Fruit fly (Drosophila melanogaster) whole organism, embryonic: ENCODE data around the gene CIA30.

Experiments used
- ATbp ChIP-seq: fragments of 200-800 bp; sonication (Bioruptor generic); optimal IDR thresholded peaks from 2 replicates; lab custom pipeline; 2017; ENCODE audit warnings: missing biosample characterization, mild to moderate bottlenecking, missing genetic modification characterization, missing genetic modification reagents
- CG1024 ChIP-seq: fragments of 200-800 bp; sonication (Bioruptor generic); IDR thresholded peaks from 2 replicates; pipeline ENCODE4 v1.3.6; 2022; ENCODE audit warnings: missing biosample characterization, missing genetic modification characterization
- CG15073 ChIP-seq: fragments of 200-800 bp; sonication (Bioruptor generic); optimal IDR thresholded peaks from 2 replicates; lab custom pipeline; 2016; ENCODE audit warnings: missing biosample characterization, missing genetic modification characterization
- CG16863 ChIP-seq: fragments of 200-800 bp; sonication (Bioruptor generic); optimal IDR thresholded peaks from 3 replicates; lab custom pipeline; 2016; ENCODE audit warnings: missing biosample characterization, missing genetic modification characterization
- CG17359 ChIP-seq: fragments of 200-800 bp; sonication (Bioruptor generic); optimal IDR thresholded peaks from 3 replicates; lab custom pipeline; 2018; ENCODE audit warnings: missing biosample characterization, mild to moderate bottlenecking, missing genetic modification characterization, moderate library complexity
- CG18476 ChIP-seq: fragments of 200-800 bp; sonication (Bioruptor generic); optimal IDR thresholded peaks from 2 replicates; lab custom pipeline; 2016; ENCODE audit warnings: missing biosample characterization, mild to moderate bottlenecking, missing genetic modification characterization
- CG18599 ChIP-seq: fragments of 200-800 bp; sonication (Bioruptor generic); optimal IDR thresholded peaks from 3 replicates; lab custom pipeline; 2017; ENCODE audit warnings: missing biosample characterization, missing genetic modification characterization, mild to moderate bottlenecking, moderate library complexity, missing genetic modification reagents
- CG2678 ChIP-seq: fragments of 200-800 bp; sonication (Bioruptor generic); optimal IDR thresholded peaks from 3 replicates; lab custom pipeline; 2019; ENCODE audit warnings: missing biosample characterization, mild to moderate bottlenecking, missing genetic modification characterization, moderate library complexity
- CG2712 ChIP-seq: fragments of 200-800 bp; optimal IDR thresholded peaks from 3 replicates; lab custom pipeline; 2019; ENCODE audit warnings: missing biosample characterization, mild to moderate bottlenecking, missing genetic modification characterization, moderate library complexity
- CG32767 ChIP-seq: fragments of 200-800 bp; sonication (Bioruptor generic); IDR thresholded peaks from 2 replicates; pipeline ENCODE4 v1.3.6; 2022; ENCODE audit warnings: missing biosample characterization, missing genetic modification characterization
- CG3838 ChIP-seq: fragments of 200-800 bp; sonication (Bioruptor generic); optimal IDR thresholded peaks from 3 replicates; lab custom pipeline; 2016; ENCODE audit warnings: missing biosample characterization, missing genetic modification characterization
- CG3995 ChIP-seq: fragments of 200-800 bp; sonication (Bioruptor generic); optimal IDR thresholded peaks from 3 replicates; lab custom pipeline; 2016; ENCODE audit warnings: missing biosample characterization, missing genetic modification characterization
- CG6689 ChIP-seq: fragments of 200-800 bp; sonication (Bioruptor generic); IDR thresholded peaks from 2 replicates; pipeline ENCODE4 v1.3.6; 2022; ENCODE audit warnings: missing biosample characterization, missing genetic modification characterization
- CG9727 ChIP-seq: fragments of 200-800 bp; sonication (Bioruptor generic); optimal IDR thresholded peaks from 3 replicates; lab custom pipeline; 2017; ENCODE audit warnings: missing biosample characterization, mild to moderate bottlenecking, missing genetic modification characterization
- Dfd ChIP-seq, 2 experiments: fragments of >200 bp; optimal IDR thresholded peaks; 2 replicates each; lab custom pipeline; 2017; ENCODE audit warnings: missing biosample characterization in 2 of 2, missing genetic modification characterization in 2 of 2
- Doc2 ChIP-seq: fragments of 200-800 bp; sonication (Bioruptor generic); IDR thresholded peaks from 2 replicates; pipeline ENCODE4 v1.3.6; 2022; ENCODE audit warnings: missing biosample characterization, missing genetic modification characterization
- E2f1 ChIP-seq: fragments of 200-800 bp; sonication (Bioruptor generic); IDR thresholded peaks from 2 replicates; pipeline ENCODE4 v1.3.6; 2022; ENCODE audit warnings: missing biosample characterization, missing genetic modification characterization
- E2f2 ChIP-seq: fragments of 200-800 bp; sonication (Bioruptor generic); IDR thresholded peaks from 2 replicates; pipeline ENCODE4 v1.3.6; 2022; ENCODE audit warnings: missing biosample characterization, missing genetic modification characterization
- H15 ChIP-seq: fragments of 200-800 bp; sonication (Bioruptor generic); IDR thresholded peaks from 3 replicates; pipeline ENCODE4 v1.3.6; 2022; ENCODE audit warnings: missing biosample characterization, missing genetic modification characterization
- HLH3B ChIP-seq: fragments of 200-800 bp; sonication (Bioruptor generic); IDR thresholded peaks from 2 replicates; pipeline ENCODE4 v1.3.6; 2022; ENCODE audit warnings: missing biosample characterization, missing genetic modification characterization
- HmgD ChIP-seq: fragments of 200-800 bp; sonication (Bioruptor generic); optimal IDR thresholded peaks from 3 replicates; lab custom pipeline; 2016; ENCODE audit warnings: missing biosample characterization, missing genetic modification characterization
- Lpt ChIP-seq: fragments of >200 bp; optimal IDR thresholded peaks from 2 replicates; lab custom pipeline; 2018; ENCODE audit warnings: missing biosample characterization, missing genetic modification characterization
- NK7.1 ChIP-seq: fragments of 200-800 bp; sonication (Bioruptor generic); optimal IDR thresholded peaks from 3 replicates; lab custom pipeline; 2016; ENCODE audit warnings: missing biosample characterization, missing genetic modification characterization
- Rfx ChIP-seq: fragments of 200-800 bp; sonication (Bioruptor generic); IDR thresholded peaks from 2 replicates; pipeline ENCODE4 v1.3.6; 2022; ENCODE audit warnings: missing biosample characterization, missing genetic modification characterization
- Ssrp ChIP-seq: fragments of 200-800 bp; sonication (Bioruptor generic); optimal IDR thresholded peaks from 2 replicates; lab custom pipeline; 2018; ENCODE audit warnings: missing biosample characterization, mild to moderate bottlenecking, missing genetic modification characterization, moderate library complexity
- Vsx1 ChIP-seq: fragments of 200-800 bp; sonication (Bioruptor generic); optimal IDR thresholded peaks from 2 replicates; lab custom pipeline; 2017; ENCODE audit warnings: missing biosample characterization, mild to moderate bottlenecking, missing genetic modification characterization, missing genetic modification reagents
- ara ChIP-seq: fragments of 200-800 bp; sonication (Bioruptor generic); IDR thresholded peaks from 2 replicates; pipeline ENCODE4 v1.3.6; 2022; ENCODE audit warnings: missing biosample characterization, missing genetic modification characterization
- bigmax ChIP-seq: fragments of 200-800 bp; sonication (Bioruptor generic); optimal IDR thresholded peaks from 2 replicates; lab custom pipeline; 2018; ENCODE audit warnings: missing biosample characterization, mild to moderate bottlenecking, missing genetic modification characterization
- bsh ChIP-seq, 2 experiments: fragments of 200-800 bp; sonication (Bioruptor generic); optimal IDR thresholded peaks; 2 replicates each; lab custom pipeline; 2017 to 2018; ENCODE audit warnings: mild to moderate bottlenecking in 2 of 2, missing biosample characterization in 2 of 2, missing genetic modification characterization in 2 of 2, moderate library complexity in 1 of 2
- dan ChIP-seq: fragments of 200-800 bp; sonication (Bioruptor generic); IDR thresholded peaks from 2 replicates; pipeline ENCODE4 v1.3.6; 2022; ENCODE audit warnings: missing biosample characterization, missing genetic modification characterization
- disco-r ChIP-seq: fragments of 200-800 bp; sonication (Bioruptor generic); optimal IDR thresholded peaks from 2 replicates; lab custom pipeline; 2016; ENCODE audit warnings: missing biosample characterization, missing genetic modification characterization
- dysf ChIP-seq: fragments of 200-800 bp; sonication (Bioruptor generic); IDR thresholded peaks from 3 replicates; pipeline ENCODE4 v1.3.6; 2022; ENCODE audit warnings: missing biosample characterization, missing genetic modification characterization
- fd3F ChIP-seq: fragments of 200-800 bp; sonication (Bioruptor generic); optimal IDR thresholded peaks from 2 replicates; lab custom pipeline; 2018; ENCODE audit warnings: missing biosample characterization, mild to moderate bottlenecking, missing genetic modification characterization, moderate library complexity
- fu2 ChIP-seq: fragments of 200-800 bp; sonication (Bioruptor generic); optimal IDR thresholded peaks from 2 replicates; lab custom pipeline; 2016; ENCODE audit warnings: missing biosample characterization, missing genetic modification characterization
- gsb-n ChIP-seq: fragments of 200-800 bp; sonication (Bioruptor generic); optimal IDR thresholded peaks from 3 replicates; lab custom pipeline; 2018; ENCODE audit warnings: missing biosample characterization, mild to moderate bottlenecking, missing genetic modification characterization
- gt ChIP-seq: fragments of 200-800 bp; sonication (Bioruptor generic); IDR thresholded peaks from 2 replicates; pipeline ENCODE4 v1.3.6; 2022; ENCODE audit warnings: missing biosample characterization, missing genetic modification characterization
- hkb ChIP-seq, 2 experiments: fragments of 200-800 bp in 1 of 2; fragments of >200 bp in 1 of 2; sonication (Bioruptor generic) in 1 of 2; IDR thresholded peaks in 1 of 2; optimal IDR thresholded peaks in 1 of 2; 2 replicates each; pipeline versions ENCODE4 v1.3.6 to Lab custom; 2017 to 2022; ENCODE audit warnings: missing biosample characterization in 1 of 2, missing genetic modification characterization in 1 of 2
- kah ChIP-seq: fragments of 200-800 bp; sonication (Bioruptor generic); optimal IDR thresholded peaks from 2 replicates; lab custom pipeline; 2018; ENCODE audit warnings: missing biosample characterization, mild to moderate bottlenecking, missing genetic modification characterization
- nmo ChIP-seq: fragments of 200-800 bp; sonication (Bioruptor generic); optimal IDR thresholded peaks from 2 replicates; lab custom pipeline; 2018; ENCODE audit warnings: missing biosample characterization, mild to moderate bottlenecking, missing genetic modification characterization, moderate library complexity
- pita ChIP-seq: fragments of 200-800 bp; sonication (Bioruptor generic); optimal IDR thresholded peaks from 2 replicates; lab custom pipeline; 2017; ENCODE audit warnings: missing biosample characterization, mild to moderate bottlenecking, missing genetic modification characterization
- prd ChIP-seq, 3 experiments: fragments of >200 bp in 2 of 3; fragments of 200-800 bp in 1 of 3; sonication (Bioruptor generic) in 1 of 3; optimal IDR thresholded peaks in 2 of 3; IDR thresholded peaks in 1 of 3; 2 replicates in 2 of 3; 3 replicates in 1 of 3; pipeline versions ENCODE4 v1.3.6 to Lab custom; 2017 to 2022; ENCODE audit warnings: missing biosample characterization in 1 of 3, missing genetic modification characterization in 1 of 3
- psq ChIP-seq: fragments of 200-800 bp; sonication (Bioruptor generic); optimal IDR thresholded peaks from 2 replicates; lab custom pipeline; 2017; ENCODE audit warnings: missing biosample characterization, missing genetic modification characterization
- ro ChIP-seq: fragments of 200-800 bp; sonication (Bioruptor generic); IDR thresholded peaks from 2 replicates; pipeline ENCODE4 v1.3.6; 2022; ENCODE audit warnings: missing biosample characterization, missing genetic modification characterization
- row ChIP-seq: fragments of 200-800 bp; sonication (Bioruptor generic); IDR thresholded peaks from 3 replicates; pipeline ENCODE4 v1.3.6; 2022; ENCODE audit warnings: missing biosample characterization, missing genetic modification characterization
- slbo ChIP-seq: fragments of 200-800 bp; sonication (Bioruptor generic); IDR thresholded peaks from 2 replicates; pipeline ENCODE4 v1.3.6; 2022; ENCODE audit warnings: missing biosample characterization, missing genetic modification characterization
- so ChIP-seq: fragments of 200-800 bp; sonication (Bioruptor generic); IDR thresholded peaks from 3 replicates; pipeline ENCODE4 v1.3.6; 2022; ENCODE audit warnings: missing biosample characterization, missing genetic modification characterization
- tap ChIP-seq: fragments of 200-800 bp; optimal IDR thresholded peaks from 3 replicates; lab custom pipeline; 2019; ENCODE audit warnings: missing biosample characterization, mild to moderate bottlenecking, missing genetic modification characterization, moderate library complexity
- tll ChIP-seq, 2 experiments: fragments of 200-800 bp in 1 of 2; fragments of >200 bp in 1 of 2; sonication (Bioruptor generic) in 1 of 2; optimal IDR thresholded peaks; 2 replicates each; lab custom pipeline; 2017 to 2019; ENCODE audit warnings: missing biosample characterization in 2 of 2, missing genetic modification characterization in 2 of 2, mild to moderate bottlenecking in 1 of 2, moderate library complexity in 1 of 2
- vvl ChIP-seq: fragments of 200-800 bp; sonication (Bioruptor generic); IDR thresholded peaks from 2 replicates; pipeline ENCODE4 v1.3.6; 2022; ENCODE audit warnings: missing biosample characterization, missing genetic modification characterization
- yki ChIP-seq: fragments of >200 bp; optimal IDR thresholded peaks from 3 replicates; lab custom pipeline; 2018
- zf30C ChIP-seq: fragments of 200-800 bp; sonication (Bioruptor generic); optimal IDR thresholded peaks from 3 replicates; lab custom pipeline; 2018; ENCODE audit warnings: missing biosample characterization, mild to moderate bottlenecking, missing genetic modification characterization

Gene CIA30

dm6 chr3R:29717519-29717918 is 19.2 kb upstream of the CIA30 start (continued):
- TF ChIP-seq zf30C (GFP tag; lab: Kevin White, UChicago) (no peak), dysf (peak; percentile 30; the same call in 1 of the 3 replicates), bsh (GFP tag; optimal IDR thresholded peaks at IDR 0.05; lab: Kevin White, UChicago) (peak in 1 of 2 experiments; percentile 47), tap (tag; lab: Kevin White, UChicago) (peak; percentile 22), Dfd (GFP tag; optimal IDR thresholded peaks at IDR 0.05; lab: Kevin White, UChicago) (no peak), Vsx1 (GFP tag; lab: Kevin White, UChicago) (no peak), CG3838 (GFP tag; lab: Kevin White, UChicago) (no peak), bigmax (GFP tag; lab: Kevin White, UChicago) (no peak), slbo (peak; percentile 65), Ssrp (tag; lab: Kevin White, UChicago) (peak; percentile 48), HLH3B (GFP tag; lab: Robert Waterston, UW) (peak; percentile 43), ATbp (GFP tag; lab: Kevin White, UChicago) (peak; percentile 63), so (GFP tag; lab: Robert Waterston, UW) (peak; percentile 24; the same call in 1 of the 3 replicates), fu2 (GFP tag; lab: Kevin White, UChicago) (no peak), CG18476 (GFP tag; lab: Kevin White, UChicago) (no peak), tll (GFP tag; optimal IDR thresholded peaks at IDR 0.05; lab: Kevin White, UChicago) (no peak), ro (GFP tag; lab: Robert Waterston, UW) (no peak), pita (GFP tag; lab: Kevin White, UChicago) (no peak), CG2712 (tag; lab: Kevin White, UChicago) (peak; percentile 38), nmo (GFP tag; lab: Kevin White, UChicago) (peak; percentile 25), H15 (GFP tag; lab: Robert Waterston, UW) (0 out of 3 replicates have a peak, but pooled peaks have one; percentile 16), dan (no peak), kah (GFP tag; lab: Kevin White, UChicago) (no peak), E2f1 (GFP tag; lab: Robert Waterston, UW) (0 out of 2 replicates have a peak, but pooled peaks have one; percentile 15), fd3F (no peak), prd (optimal IDR thresholded peaks at IDR 0.05; lab: Kevin White, UChicago) (no peak), prd (GFP tag; IDR thresholded peaks at IDR 0.05; lab: Robert Waterston, UW) (peak; percentile 31; the same call in 1 of the 3 replicates), CG18599 (GFP tag; lab: Kevin White, UChicago) (no peak), ara (GFP tag; lab: Robert Waterston, UW) (peak; percentile 23; the same call in 1 of the 2 replicates), Lpt (GFP tag; lab: Kevin White, UChicago) (no peak), CG9727 (GFP tag; lab: Kevin White, UChicago) (no peak), Rfx (GFP tag; lab: Robert Waterston, UW) (no peak), CG15073 (no peak), disco-r (GFP tag; lab: Kevin White, UChicago) (no peak), HmgD (GFP tag; lab: Kevin White, UChicago) (no peak), vvl (peak; percentile 51), CG1024 (GFP tag; lab: Robert Waterston, UW) (peak; percentile 41; the same call in 1 of the 2 replicates), E2f2 (GFP tag; lab: Robert Waterston, UW) (no peak), gt (GFP tag; lab: Robert Waterston, UW) (no peak), CG2678 (peak; percentile 13), hkb (optimal IDR thresholded peaks at IDR 0.05; lab: Kevin White, UChicago) (no peak), hkb (GFP tag; IDR thresholded peaks at IDR 0.05; lab: Robert Waterston, UW) (peak; percentile 35; the same call in 1 of the 2 replicates), CG16863 (GFP tag; lab: Kevin White, UChicago) (no peak), yki (lab: Kevin White, UChicago) (no peak), psq (GFP tag; lab: Kevin White, UChicago) (no peak), CG6689 (GFP tag; lab: Robert Waterston, UW) (0 out of 2 replicates have a peak, but pooled peaks have one; percentile 22), Doc2 (GFP tag; lab: Robert Waterston, UW) (no peak), CG17359 (tag; lab: Kevin White, UChicago) (peak; percentile 55), gsb-n (tag; lab: Kevin White, UChicago) (peak; percentile 16), NK7.1 (GFP tag; lab: Kevin White, UChicago) (no peak), CG3995 (peak; percentile 4), CG32767 (GFP tag; lab: Robert Waterston, UW) (no peak), row (GFP tag; lab: Robert Waterston, UW) (peak; percentile 47)
